Worm (Caenorhabditis elegans) whole organism, L3 larva: ENCODE results near the gene srw-33.

Source experiments
- nfya-1 ChIP-seq: sonication (generic microtip); optimal IDR thresholded peaks from 2 replicates; lab custom pipeline; 2017; ENCODE audit warnings: missing genetic modification characterization, mild to moderate bottlenecking, missing compliant biosample characterization, antibody characterized with exemption, moderate library complexity; ENCODE audit not compliant: insufficient read depth
- pha-4 ChIP-seq: fragments of 150-350 bp; optimal IDR thresholded peaks from 2 replicates; lab custom pipeline; 2014; ENCODE audit warnings: missing biosample characterization, missing genetic modification reagents, missing genetic modification characterization

DNA sequence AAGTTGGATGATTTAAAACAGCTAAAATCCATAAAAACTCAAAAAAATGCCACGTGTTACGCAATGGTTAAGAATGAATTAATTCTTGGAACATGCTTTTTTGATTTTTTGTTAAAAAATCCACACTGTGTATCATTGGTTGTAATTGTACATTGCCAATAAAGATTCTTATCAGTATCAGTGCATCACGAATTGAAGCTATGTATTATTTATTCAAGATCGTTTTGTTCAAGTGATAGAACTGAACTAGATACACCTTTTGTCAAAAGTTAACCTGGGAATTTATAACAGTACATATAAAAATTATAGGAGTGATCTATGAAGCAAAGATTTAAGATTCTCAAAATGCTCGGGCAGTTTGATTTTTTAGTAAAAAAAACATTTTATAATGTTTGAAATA, 16.7 kb downstream of the srw-33 start:
- TF ChIP-seq pha-4 (tag; lab: Kevin White, UChicago): peak; percentile 39
- TF ChIP-seq nfya-1 (tag; lab: Kevin White, UChicago): no peak
